Worm (Caenorhabditis elegans): ENCODE results near the gene Y110A2AL.7.

Gene Y110A2AL.7

ce11 chrII:2834105-2834504 is 8.9 kb downstream of the Y110A2AL.7 start:
- no peak for TF ChIP-seq dao-5 (tag; optimal IDR thresholded peaks at IDR 0.05)
- TF ChIP-seq W03F9.2 (tag; optimal IDR thresholded peaks at IDR 0.05), result no peak
- no peak for TF ChIP-seq him-1 (tag; optimal IDR thresholded peaks at IDR 0.05)

ce11 chrII:2832539-2832938 is 10.4 kb downstream of the Y110A2AL.7 start:
- TF ChIP-seq W03F9.2 (tag; optimal IDR thresholded peaks at IDR 0.05) (no peak), him-1 (tag; optimal IDR thresholded peaks at IDR 0.05) (no peak), dao-5 (tag; optimal IDR thresholded peaks at IDR 0.05) (no peak)

ce11 chrII:2832098-2832497 is 10.9 kb downstream of the Y110A2AL.7 start:
- TF ChIP-seq dao-5 (tag; optimal IDR thresholded peaks at IDR 0.05), result no peak
- no peak for TF ChIP-seq him-1 (tag; optimal IDR thresholded peaks at IDR 0.05)
- TF ChIP-seq W03F9.2 (tag; optimal IDR thresholded peaks at IDR 0.05), result no peak

ce11 chrII:2831173-2831572 is 11.8 kb downstream of the Y110A2AL.7 start, which contains the start of gene K12H6.6:
Gene K12H6.6, minus strand, starts transcription at chrII:2831233.
- no peak for TF ChIP-seq him-1 (tag; optimal IDR thresholded peaks at IDR 0.05)
- no peak for TF ChIP-seq W03F9.2 (tag; optimal IDR thresholded peaks at IDR 0.05)
- no peak for TF ChIP-seq dao-5 (tag; optimal IDR thresholded peaks at IDR 0.05)

- no peak for TF ChIP-seq him-1 (tag; optimal IDR thresholded peaks at IDR 0.05)
- TF ChIP-seq dao-5 (tag; optimal IDR thresholded peaks at IDR 0.05), result no peak
- TF ChIP-seq W03F9.2 (tag; optimal IDR thresholded peaks at IDR 0.05), result no peak
Measured at ce11 chrII:2830144-2830543, 12.8 kb downstream of the Y110A2AL.7 start.

ce11 chrII:2829482-2829881 is 13.5 kb downstream of the Y110A2AL.7 start:
- TF ChIP-seq dao-5 (tag; optimal IDR thresholded peaks at IDR 0.05), result no peak
- no peak for TF ChIP-seq him-1 (tag; optimal IDR thresholded peaks at IDR 0.05)
- no peak for TF ChIP-seq W03F9.2 (tag; optimal IDR thresholded peaks at IDR 0.05)

- TF ChIP-seq W03F9.2 (tag; optimal IDR thresholded peaks at IDR 0.05), result no peak
- no peak for TF ChIP-seq him-1 (tag; optimal IDR thresholded peaks at IDR 0.05)
- TF ChIP-seq dao-5 (tag; optimal IDR thresholded peaks at IDR 0.05), result no peak
Measured at ce11 chrII:2827859-2828403, 15.1 kb downstream of the Y110A2AL.7 start, which contains the start of gene K12H6.8. Gene K12H6.8, plus strand, starts transcription at chrII:2827896.

- TF ChIP-seq him-1 (tag; optimal IDR thresholded peaks at IDR 0.05) (no peak), dao-5 (tag; optimal IDR thresholded peaks at IDR 0.05) (no peak), W03F9.2 (tag; optimal IDR thresholded peaks at IDR 0.05) (no peak)
Measured at ce11 chrII:2826073-2826472, 16.9 kb downstream of the Y110A2AL.7 start, which contains the start of gene K12H6.5. Gene K12H6.5, minus strand, starts transcription at chrII:2826173.

- no peak for TF ChIP-seq him-1 (tag; optimal IDR thresholded peaks at IDR 0.05)
- no peak for TF ChIP-seq W03F9.2 (tag; optimal IDR thresholded peaks at IDR 0.05)
- TF ChIP-seq dao-5 (tag; optimal IDR thresholded peaks at IDR 0.05), result no peak
Measured at ce11 chrII:2824169-2824568, 18.8 kb downstream of the Y110A2AL.7 start, which contains the start of the genes K12H6.4 and K12H6.9. Gene K12H6.4, minus strand, starts transcription at chrII:2824269. Gene K12H6.9, plus strand, starts transcription at chrII:2824404.

ce11 chrII:2822435-2822920 is 20.5 kb downstream of the Y110A2AL.7 start, which contains the start of the genes fut-4 and K12H6.10:
Gene fut-4, minus strand, starts transcription at chrII:2822535.
Gene K12H6.10, plus strand, starts transcription at chrII:2822870.
- TF ChIP-seq dao-5 (tag; optimal IDR thresholded peaks at IDR 0.05) (no peak), W03F9.2 (tag; optimal IDR thresholded peaks at IDR 0.05) (no peak), him-1 (tag; optimal IDR thresholded peaks at IDR 0.05) (no peak)

ce11 chrII:2816676-2817075 is 26.3 kb downstream of the Y110A2AL.7 start, which contains the start of gene set-13:
Gene set-13, plus strand, starts transcription at chrII:2816976.
- TF ChIP-seq dao-5 (tag; optimal IDR thresholded peaks at IDR 0.05) (no peak), him-1 (tag; optimal IDR thresholded peaks at IDR 0.05) (no peak), W03F9.2 (tag; optimal IDR thresholded peaks at IDR 0.05) (no peak)

ce11 chrII:2815444-2815843 is 27.5 kb downstream of the Y110A2AL.7 start, which contains the start of gene K12H6.2:
Gene K12H6.2, minus strand, starts transcription at chrII:2815544.
- TF ChIP-seq W03F9.2 (tag; optimal IDR thresholded peaks at IDR 0.05), result no peak
- TF ChIP-seq him-1 (tag; optimal IDR thresholded peaks at IDR 0.05), result no peak
- no peak for TF ChIP-seq dao-5 (tag; optimal IDR thresholded peaks at IDR 0.05)

ce11 chrII:2815017-2815416 is 28.0 kb downstream of the Y110A2AL.7 start:
- TF ChIP-seq W03F9.2 (tag; optimal IDR thresholded peaks at IDR 0.05), result no peak
- TF ChIP-seq him-1 (tag; optimal IDR thresholded peaks at IDR 0.05), result no peak
- no peak for TF ChIP-seq dao-5 (tag; optimal IDR thresholded peaks at IDR 0.05)

- TF ChIP-seq W03F9.2 (tag; optimal IDR thresholded peaks at IDR 0.05) (no peak), dao-5 (tag; optimal IDR thresholded peaks at IDR 0.05) (no peak), him-1 (tag; optimal IDR thresholded peaks at IDR 0.05) (no peak)
Measured at ce11 chrII:2807674-2808206, 35.2 kb downstream of the Y110A2AL.7 start, which contains the start of gene K12H6.12. Gene K12H6.12, plus strand, starts transcription at chrII:2808156.
